Fruit fly (Drosophila melanogaster) whole organism, embryonic: Measurements from ENCODE around the gene CG33986.

Experiments
- Bgb ChIP-seq: fragments of 200-800 bp; sonication (Bioruptor generic); IDR thresholded peaks from 2 replicates; pipeline ENCODE4 v1.3.6; 2022; ENCODE audit warnings: missing biosample characterization, missing genetic modification characterization; ENCODE audit not compliant: partially characterized antibody
- C15 ChIP-seq: fragments of 200-800 bp; sonication (Bioruptor generic); IDR thresholded peaks from 3 replicates; pipeline ENCODE4 v1.3.6; 2022; ENCODE audit warnings: missing biosample characterization, missing genetic modification characterization
- CG10147 ChIP-seq: fragments of 200-800 bp; sonication (Bioruptor generic); optimal IDR thresholded peaks from 2 replicates; lab custom pipeline; 2019; ENCODE audit warnings: missing biosample characterization, mild to moderate bottlenecking, missing genetic modification characterization, moderate library complexity
- CG10979 ChIP-seq: fragments of 200-800 bp; sonication (Bioruptor generic); optimal IDR thresholded peaks from 2 replicates; lab custom pipeline; 2018; ENCODE audit warnings: missing biosample characterization, mild to moderate bottlenecking, missing genetic modification characterization, moderate library complexity
- CG12219 ChIP-seq: fragments of 200-800 bp; sonication (Bioruptor generic); optimal IDR thresholded peaks from 3 replicates; lab custom pipeline; 2018; ENCODE audit warnings: missing biosample characterization, mild to moderate bottlenecking, missing genetic modification characterization
- CG13123 ChIP-seq: fragments of 200-800 bp; sonication (Bioruptor generic); optimal IDR thresholded peaks from 2 replicates; lab custom pipeline; 2016; ENCODE audit warnings: missing biosample characterization, missing genetic modification characterization
- CG13287 ChIP-seq: fragments of 200-800 bp; sonication (Bioruptor generic); IDR thresholded peaks from 2 replicates; pipeline ENCODE4 v1.3.6; 2022; ENCODE audit warnings: missing biosample characterization, missing genetic modification characterization; ENCODE audit not compliant: partially characterized antibody
- CG1529 ChIP-seq: fragments of 200-800 bp; sonication (Bioruptor generic); optimal IDR thresholded peaks from 3 replicates; lab custom pipeline; 2018; ENCODE audit warnings: missing biosample characterization, missing genetic modification characterization
- CG16863 ChIP-seq: fragments of 200-800 bp; sonication (Bioruptor generic); optimal IDR thresholded peaks from 3 replicates; lab custom pipeline; 2016; ENCODE audit warnings: missing biosample characterization, missing genetic modification characterization
- CG17359 ChIP-seq: fragments of 200-800 bp; sonication (Bioruptor generic); optimal IDR thresholded peaks from 3 replicates; lab custom pipeline; 2018; ENCODE audit warnings: missing biosample characterization, mild to moderate bottlenecking, missing genetic modification characterization, moderate library complexity
- CG2199 ChIP-seq: fragments of 200-800 bp; sonication (Bioruptor generic); IDR thresholded peaks from 3 replicates; pipeline ENCODE4 v1.3.6; 2022; ENCODE audit warnings: missing biosample characterization, missing genetic modification characterization
- CG2712 ChIP-seq: fragments of 200-800 bp; optimal IDR thresholded peaks from 3 replicates; lab custom pipeline; 2019; ENCODE audit warnings: missing biosample characterization, mild to moderate bottlenecking, missing genetic modification characterization, moderate library complexity
- CG4424 ChIP-seq: fragments of 200-800 bp; sonication (Bioruptor generic); optimal IDR thresholded peaks from 3 replicates; lab custom pipeline; 2016; ENCODE audit warnings: missing biosample characterization, missing genetic modification characterization
- CG6272 ChIP-seq: fragments of 200-800 bp; sonication (Bioruptor generic); IDR thresholded peaks from 2 replicates; pipeline ENCODE4 v1.3.6; 2022; ENCODE audit warnings: missing biosample characterization, missing genetic modification characterization
- CG6683 ChIP-seq: fragments of 200-800 bp; sonication (Bioruptor generic); optimal IDR thresholded peaks from 2 replicates; lab custom pipeline; 2017; ENCODE audit warnings: missing biosample characterization, mild to moderate bottlenecking, missing genetic modification characterization, missing genetic modification reagents
- CG9215 ChIP-seq: fragments of 200-800 bp; sonication (Bioruptor generic); IDR thresholded peaks from 2 replicates; pipeline ENCODE4 v1.3.6; 2022; ENCODE audit warnings: missing biosample characterization, missing genetic modification characterization
- D ChIP-seq, 2 experiments: fragments of 200-800 bp in 1 of 2; fragments of >200 bp in 1 of 2; sonication (Bioruptor generic) in 1 of 2; optimal IDR thresholded peaks; 2 replicates in 1 of 2; 3 replicates in 1 of 2; lab custom pipeline; 2017; ENCODE audit warnings: mild to moderate bottlenecking in 1 of 2, missing biosample characterization in 1 of 2, missing genetic modification characterization in 1 of 2, missing genetic modification reagents in 1 of 2
- D19A ChIP-seq: fragments of 200-800 bp; optimal IDR thresholded peaks from 3 replicates; lab custom pipeline; 2019; ENCODE audit warnings: missing biosample characterization, mild to moderate bottlenecking, missing genetic modification characterization, moderate library complexity
- Dip2 ChIP-seq: fragments of 200-800 bp; sonication (Bioruptor generic); IDR thresholded peaks from 2 replicates; pipeline ENCODE4 v1.3.6; 2022; ENCODE audit warnings: missing biosample characterization, missing genetic modification characterization
- Doc2 ChIP-seq: fragments of 200-800 bp; sonication (Bioruptor generic); IDR thresholded peaks from 2 replicates; pipeline ENCODE4 v1.3.6; 2022; ENCODE audit warnings: missing biosample characterization, missing genetic modification characterization
- Doc3 ChIP-seq: fragments of 200-800 bp; sonication (Bioruptor generic); IDR thresholded peaks from 3 replicates; pipeline ENCODE4 v1.3.6; 2022; ENCODE audit warnings: missing biosample characterization, missing genetic modification characterization; ENCODE audit not compliant: partially characterized antibody
- Drgx ChIP-seq: fragments of 200-800 bp; sonication (Bioruptor generic); IDR thresholded peaks from 2 replicates; pipeline ENCODE4 v1.3.6; 2022; ENCODE audit warnings: missing biosample characterization, missing genetic modification characterization
- Fer1 ChIP-seq: fragments of 200-800 bp; sonication (Bioruptor generic); optimal IDR thresholded peaks from 2 replicates; lab custom pipeline; 2017; ENCODE audit warnings: missing biosample characterization, mild to moderate bottlenecking, missing genetic modification characterization
- Gug ChIP-seq: fragments of 200-800 bp; sonication (Bioruptor generic); IDR thresholded peaks from 4 replicates; pipeline ENCODE4 v1.3.6; 2022; ENCODE audit warnings: missing biosample characterization, missing genetic modification characterization
- HLH4C ChIP-seq: fragments of 200-800 bp; sonication (Bioruptor generic); IDR thresholded peaks from 3 replicates; pipeline ENCODE4 v1.3.6; 2022; ENCODE audit warnings: missing biosample characterization, missing genetic modification characterization; ENCODE audit not compliant: partially characterized antibody
- Hr39 ChIP-seq: fragments of >200 bp; optimal IDR thresholded peaks from 2 replicates; lab custom pipeline; 2017
- Mrtf ChIP-seq: fragments of 200-800 bp; sonication (Bioruptor generic); IDR thresholded peaks from 3 replicates; pipeline ENCODE4 v1.3.6; 2022; ENCODE audit warnings: missing biosample characterization, missing genetic modification characterization
- Myb ChIP-seq: fragments of 200-800 bp; sonication (Bioruptor generic); optimal IDR thresholded peaks from 2 replicates; lab custom pipeline; 2016; ENCODE audit warnings: missing biosample characterization, missing genetic modification characterization
- NK7.1 ChIP-seq: fragments of 200-800 bp; sonication (Bioruptor generic); optimal IDR thresholded peaks from 3 replicates; lab custom pipeline; 2016; ENCODE audit warnings: missing biosample characterization, missing genetic modification characterization
- Scr ChIP-seq: fragments of 200-800 bp; sonication (Bioruptor generic); IDR thresholded peaks from 2 replicates; pipeline ENCODE4 v1.3.6; 2022; ENCODE audit warnings: missing biosample characterization, missing genetic modification characterization; ENCODE audit not compliant: partially characterized antibody
- Sox100B ChIP-seq: fragments of 200-800 bp; sonication (Bioruptor generic); optimal IDR thresholded peaks from 3 replicates; lab custom pipeline; 2018; ENCODE audit warnings: missing biosample characterization, mild to moderate bottlenecking, missing genetic modification characterization
- Xrp1 ChIP-seq: fragments of 200-800 bp; sonication (Bioruptor generic); IDR thresholded peaks from 2 replicates; pipeline ENCODE4 v1.3.6; 2022; ENCODE audit warnings: missing biosample characterization, missing genetic modification characterization
- YL-1 ChIP-seq: fragments of 200-800 bp; sonication (Bioruptor generic); optimal IDR thresholded peaks from 3 replicates; lab custom pipeline; 2017; ENCODE audit warnings: missing biosample characterization, mild to moderate bottlenecking, missing genetic modification characterization
- abd-A ChIP-seq: fragments of 200-800 bp; sonication (Bioruptor generic); optimal IDR thresholded peaks from 3 replicates; lab custom pipeline; 2019; ENCODE audit warnings: missing biosample characterization, mild to moderate bottlenecking, missing genetic modification characterization, moderate library complexity
- al ChIP-seq: fragments of 200-800 bp; sonication (Bioruptor generic); IDR thresholded peaks from 2 replicates; pipeline ENCODE4 v1.3.6; 2022; ENCODE audit warnings: missing biosample characterization, missing genetic modification characterization
- bowl ChIP-seq: fragments of 200-800 bp; sonication (Bioruptor generic); IDR thresholded peaks from 2 replicates; pipeline ENCODE4 v1.3.6; 2022; ENCODE audit warnings: missing biosample characterization, missing genetic modification characterization
- bsh ChIP-seq, 2 experiments: fragments of 200-800 bp; sonication (Bioruptor generic); optimal IDR thresholded peaks; 2 replicates each; lab custom pipeline; 2017 to 2018; ENCODE audit warnings: mild to moderate bottlenecking in 2 of 2, missing biosample characterization in 2 of 2, missing genetic modification characterization in 2 of 2, moderate library complexity in 1 of 2
- croc ChIP-seq: fragments of 200-800 bp; sonication (Bioruptor generic); conservative IDR thresholded peaks from 3 replicates; pipeline ENCODE4 v1.3.6; 2022; ENCODE audit warnings: missing biosample characterization, missing genetic modification characterization
- grau ChIP-seq: fragments of 200-800 bp; optimal IDR thresholded peaks from 3 replicates; lab custom pipeline; 2019; ENCODE audit warnings: missing biosample characterization, mild to moderate bottlenecking, missing genetic modification characterization, moderate library complexity
- grn ChIP-seq: fragments of 200-800 bp; sonication (Bioruptor generic); optimal IDR thresholded peaks from 3 replicates; lab custom pipeline; 2017; ENCODE audit warnings: missing biosample characterization, missing genetic modification characterization
- inv ChIP-seq: fragments of 200-800 bp; sonication (Bioruptor generic); IDR thresholded peaks from 2 replicates; pipeline ENCODE4 v1.3.6; 2022; ENCODE audit warnings: missing biosample characterization, missing genetic modification characterization; ENCODE audit not compliant: partially characterized antibody
- kni ChIP-seq: fragments of 200-800 bp; sonication (Bioruptor generic); optimal IDR thresholded peaks from 3 replicates; lab custom pipeline; 2017; ENCODE audit warnings: mild to moderate bottlenecking, missing biosample characterization, missing genetic modification reagents, missing genetic modification characterization
- mirr ChIP-seq: fragments of 200-800 bp; sonication (Bioruptor generic); optimal IDR thresholded peaks from 3 replicates; lab custom pipeline; 2018; ENCODE audit warnings: missing biosample characterization, mild to moderate bottlenecking, missing genetic modification characterization
- otp ChIP-seq: fragments of 200-800 bp; sonication (Bioruptor generic); IDR thresholded peaks from 3 replicates; pipeline ENCODE4, ENCODE4 v1.3.6; 2022; ENCODE audit warnings: missing biosample characterization, missing genetic modification characterization
- pan ChIP-seq, 4 experiments: fragments of >200 bp in 3 of 4; fragments of 200-800 bp in 1 of 4; sonication (Bioruptor generic) in 1 of 4; optimal IDR thresholded peaks in 3 of 4; IDR thresholded peaks in 1 of 4; 2 replicates each; pipeline versions ENCODE4 v1.3.6 to Lab custom; 2017 to 2022; ENCODE audit warnings: missing biosample characterization in 2 of 4, missing genetic modification characterization in 2 of 4, mixed read lengths in 1 of 4
- sens-2 ChIP-seq: fragments of 200-800 bp; sonication (Bioruptor generic); IDR thresholded peaks from 2 replicates; pipeline ENCODE4 v1.3.6; 2022; ENCODE audit warnings: missing biosample characterization, missing genetic modification characterization
- shn ChIP-seq: fragments of 200-800 bp; sonication (Bioruptor generic); optimal IDR thresholded peaks from 3 replicates; lab custom pipeline; 2016; ENCODE audit warnings: missing biosample characterization, missing genetic modification characterization
- sqz ChIP-seq: fragments of 200-800 bp; sonication (Bioruptor generic); optimal IDR thresholded peaks from 3 replicates; lab custom pipeline; 2018; ENCODE audit warnings: missing biosample characterization, mild to moderate bottlenecking, missing genetic modification characterization
- tna ChIP-seq: fragments of 200-800 bp; sonication (Bioruptor generic); IDR thresholded peaks from 2 replicates; pipeline ENCODE4 v1.3.6; 2022; ENCODE audit warnings: missing biosample characterization, missing genetic modification characterization; ENCODE audit not compliant: partially characterized antibody

The CG33986 gene

dm6 chr3L:15507148-15507896, 17.7 kb downstream of the CG33986 start (continued):
- TF ChIP-seq kni: no peak
- no peak for TF ChIP-seq abd-A (tag; lab: Kevin White, UChicago)
- TF ChIP-seq Doc2: no peak
- TF ChIP-seq grau: no peak
- TF ChIP-seq pan (optimal IDR thresholded peaks at IDR 0.05; lab: Kevin White, UChicago): no peak
- no peak for TF ChIP-seq pan (GFP tag; optimal IDR thresholded peaks at IDR 0.05 in 1 of 2, IDR thresholded peaks at IDR 0.05 in 1 of 2)
- no peak for TF ChIP-seq CG10147 (GFP tag; lab: Kevin White, UChicago)
- TF ChIP-seq YL-1 (GFP tag; lab: Kevin White, UChicago): no peak
- no peak for TF ChIP-seq croc (GFP tag; lab: Robert Waterston, UW)
- TF ChIP-seq CG16863 (GFP tag; lab: Kevin White, UChicago): no peak
- TF ChIP-seq Bgb (GFP tag; lab: Robert Waterston, UW): no peak; the same call in 1 of the 2 replicates
- TF ChIP-seq NK7.1 (GFP tag; lab: Kevin White, UChicago): no peak
- no peak for TF ChIP-seq CG2712 (tag; lab: Kevin White, UChicago)
- no peak for TF ChIP-seq HLH4C (GFP tag; lab: Robert Waterston, UW)
- no peak for TF ChIP-seq shn (GFP tag; lab: Kevin White, UChicago)
- 0 out of 3 replicates have a peak, but pooled peaks have one; percentile 35 for TF ChIP-seq CG2199 (GFP tag; lab: Robert Waterston, UW)
- no peak for TF ChIP-seq D19A (tag; lab: Kevin White, UChicago)
- TF ChIP-seq C15 (GFP tag; lab: Robert Waterston, UW): no peak
- no peak for TF ChIP-seq sens-2
- no peak for TF ChIP-seq CG13123
- no peak for TF ChIP-seq CG9215 (GFP tag; lab: Robert Waterston, UW)
- no peak for TF ChIP-seq CG6683 (GFP tag; lab: Kevin White, UChicago)
- no peak for TF ChIP-seq bowl (GFP tag; lab: Robert Waterston, UW)
- TF ChIP-seq D (optimal IDR thresholded peaks at IDR 0.05; lab: Kevin White, UChicago): no peak
- no peak for TF ChIP-seq D (GFP tag; optimal IDR thresholded peaks at IDR 0.05; lab: Kevin White, UChicago)
- 0 out of 3 replicates have a peak, but pooled peaks have one; percentile 11 for TF ChIP-seq Doc3 (GFP tag; lab: Robert Waterston, UW)
- TF ChIP-seq CG13287 (GFP tag; lab: Robert Waterston, UW): no peak
- no peak for TF ChIP-seq grn (GFP tag; lab: Kevin White, UChicago)
- TF ChIP-seq CG17359: no peak
- TF ChIP-seq CG6272 (GFP tag; lab: Robert Waterston, UW): no peak
- TF ChIP-seq Dip2 (GFP tag; lab: Robert Waterston, UW): no peak
- TF ChIP-seq Hr39: no peak
- no peak for TF ChIP-seq tna
- TF ChIP-seq Sox100B (GFP tag; lab: Kevin White, UChicago): no peak
- TF ChIP-seq Fer1 (GFP tag; lab: Kevin White, UChicago): no peak
- TF ChIP-seq Gug: no peak
- TF ChIP-seq bsh (GFP tag; optimal IDR thresholded peaks at IDR 0.05; lab: Kevin White, UChicago): no peak
- no peak for TF ChIP-seq Mrtf (GFP tag; lab: Robert Waterston, UW)
- TF ChIP-seq Xrp1 (GFP tag; lab: Robert Waterston, UW): 0 out of 2 replicates have a peak, but pooled peaks have one; percentile 4
- no peak for TF ChIP-seq al (GFP tag; lab: Robert Waterston, UW)
- no peak for TF ChIP-seq Scr
- TF ChIP-seq CG1529: no peak
- no peak for TF ChIP-seq CG12219 (GFP tag; lab: Kevin White, UChicago)
- TF ChIP-seq Drgx (GFP tag; lab: Robert Waterston, UW): no peak
- no peak for TF ChIP-seq inv (GFP tag; lab: Robert Waterston, UW)
- no peak for TF ChIP-seq otp (GFP tag; lab: Robert Waterston, UW)
- no peak for TF ChIP-seq mirr (GFP tag; lab: Kevin White, UChicago)
- TF ChIP-seq Myb (GFP tag; lab: Kevin White, UChicago): no peak
- no peak for TF ChIP-seq CG10979
- TF ChIP-seq CG4424: no peak
- TF ChIP-seq sqz (GFP tag; lab: Kevin White, UChicago): no peak
